Fruit fly (Drosophila melanogaster): Measurements from ENCODE around the gene CG8915.

The CG8915 gene

DNA sequence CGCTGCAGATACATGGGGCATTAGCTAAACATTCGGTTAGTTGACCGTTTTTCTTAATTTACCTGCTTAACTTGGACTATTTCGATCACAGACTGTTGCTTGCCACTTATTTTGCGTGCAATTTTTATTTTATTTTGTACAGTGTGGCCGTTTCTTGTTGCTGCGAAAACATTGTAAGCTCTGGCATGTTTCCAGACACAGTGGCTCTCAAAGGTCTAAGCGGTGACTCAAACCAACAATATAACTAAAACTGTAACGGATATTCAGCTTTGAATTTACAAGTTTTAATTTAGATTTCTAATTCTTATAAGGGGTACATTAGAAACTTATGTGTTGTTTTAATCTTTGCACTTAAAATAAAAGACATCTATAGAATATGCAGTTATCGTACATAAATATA is 4.5 kb upstream of the CG8915 start, which contains the start of gene CG8675 (continued):
- TF ChIP-seq CG10321 (GFP tag; IDR thresholded peaks at IDR 0.05) (no peak), tup (GFP tag; optimal IDR thresholded peaks at IDR 0.05) (no peak), CG11504 (tag; optimal IDR thresholded peaks at IDR 0.05) (no peak), Atf3 (GFP tag; optimal IDR thresholded peaks at IDR 0.05) (no peak), Asciz (GFP tag; optimal IDR thresholded peaks at IDR 0.05) (no peak), Hr78 (GFP tag; optimal IDR thresholded peaks at IDR 0.05) (no peak), ewg (GFP tag; optimal IDR thresholded peaks at IDR 0.05) (peak; percentile 85), CG7357 (GFP tag; IDR thresholded peaks at IDR 0.05) (no peak), grau (tag; optimal IDR thresholded peaks at IDR 0.05) (no peak), zen2 (GFP tag; IDR thresholded peaks at IDR 0.05; ENCODE audit: partially characterized antibody) (no peak), CG6765 (GFP tag; optimal IDR thresholded peaks at IDR 0.05) (no peak), nom (GFP tag; optimal IDR thresholded peaks at IDR 0.05) (no peak), CG6254 (GFP tag; optimal IDR thresholded peaks at IDR 0.05) (no peak), nerfin-2 (GFP tag; IDR thresholded peaks at IDR 0.05; ENCODE audit: partially characterized antibody) (no peak), Kr (GFP tag; optimal IDR thresholded peaks at IDR 0.05) (no peak), Sry-β (GFP tag; optimal IDR thresholded peaks at IDR 0.05) (no peak), CG4282 (GFP tag; optimal IDR thresholded peaks at IDR 0.05) (no peak), eyg (GFP tag; optimal IDR thresholded peaks at IDR 0.05) (no peak), CG2116 (GFP tag; optimal IDR thresholded peaks at IDR 0.05) (peak; percentile 9), Dbx (GFP tag; IDR thresholded peaks at IDR 0.05) (no peak), CG7963 (GFP tag; IDR thresholded peaks at IDR 0.05; ENCODE audit: partially characterized antibody) (no peak), BtbVII (GFP tag; optimal IDR thresholded peaks at IDR 0.05) (no peak), klu (GFP tag; IDR thresholded peaks at IDR 0.05) (no peak), mirr (GFP tag; optimal IDR thresholded peaks at IDR 0.05) (no peak), CG7839 (tag; optimal IDR thresholded peaks at IDR 0.05) (no peak), Hmx (GFP tag; optimal IDR thresholded peaks at IDR 0.05) (no peak), NFAT (GFP tag; IDR thresholded peaks at IDR 0.05) (no peak), TFAM (GFP tag; optimal IDR thresholded peaks at IDR 0.05) (no peak), pho (GFP tag; optimal IDR thresholded peaks at IDR 0.05) (no peak), CG1603 (tag; optimal IDR thresholded peaks at IDR 0.05) (peak; percentile 50), peb (GFP tag; IDR thresholded peaks at IDR 0.05) (no peak), CG13287 (GFP tag; IDR thresholded peaks at IDR 0.05; ENCODE audit: partially characterized antibody) (peak; percentile 24; the same call in 1 of the 2 replicates), ab (GFP tag; optimal IDR thresholded peaks at IDR 0.05) (no peak), CG1647 (GFP tag; optimal IDR thresholded peaks at IDR 0.05) (no peak), CG17186 (GFP tag; optimal IDR thresholded peaks at IDR 0.05) (peak; percentile 17), CG15601 (tag; optimal IDR thresholded peaks at IDR 0.05) (no peak), CG11456 (GFP tag; IDR thresholded peaks at IDR 0.05) (no peak), gce (GFP tag; IDR thresholded peaks at IDR 0.05) (no peak), CG1024 (GFP tag; IDR thresholded peaks at IDR 0.05) (no peak), lola (GFP tag; optimal IDR thresholded peaks at IDR 0.05) (no peak), ato (GFP tag; IDR thresholded peaks at IDR 0.05; ENCODE audit: partially characterized antibody) (no peak), CG12391 (tag; optimal IDR thresholded peaks at IDR 0.05) (no peak), CG10959 (GFP tag; IDR thresholded peaks at IDR 0.05) (no peak), Lhr (GFP tag; optimal IDR thresholded peaks at IDR 0.05) (peak; percentile 67), Gug (GFP tag; IDR thresholded peaks at IDR 0.05) (no peak), CG3163 (GFP tag; optimal IDR thresholded peaks at IDR 0.05) (no peak), ems (GFP tag; optimal IDR thresholded peaks at IDR 0.05) (no peak), sens (GFP tag) (peak; percentile 66), CG4360 (GFP tag; IDR thresholded peaks at IDR 0.05) (no peak), sr (GFP tag; IDR thresholded peaks at IDR 0.05) (no peak), CG3847 (GFP tag; IDR thresholded peaks at IDR 0.05) (0 out of 2 replicates have a peak, but pooled peaks have one; percentile 24)
